Worm (Caenorhabditis elegans): Measurements from ENCODE around the gene plr-1.

DNA sequence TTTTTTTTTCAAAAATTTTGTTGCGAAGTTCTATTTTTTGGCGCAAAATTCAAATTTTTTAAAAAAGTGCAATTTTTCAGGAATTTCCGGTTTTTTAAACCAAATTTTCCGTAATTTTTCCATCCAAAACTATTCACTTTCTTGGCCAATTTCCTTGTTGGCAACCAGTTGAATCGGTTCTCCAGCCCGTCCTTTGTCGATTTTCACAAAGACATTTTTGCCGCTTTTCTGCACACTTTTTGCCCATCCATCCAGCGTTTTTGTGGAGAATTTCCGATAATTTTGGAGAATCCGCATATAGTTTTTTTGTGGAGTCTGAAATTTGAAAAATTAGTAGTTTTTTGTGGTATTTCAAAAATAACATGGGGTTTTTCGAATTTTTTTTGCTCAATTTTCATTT lies 35.8 kb downstream of the plr-1 start:
- TF ChIP-seq ceh-82 (tag; optimal IDR thresholded peaks at IDR 0.05): no peak
- TF ChIP-seq lin-13 (GFP tag; optimal IDR thresholded peaks at IDR 0.05): no peak
- no peak for TF ChIP-seq skn-1 (tag; optimal IDR thresholded peaks at IDR 0.05)
- TF ChIP-seq ztf-4 (tag; optimal IDR thresholded peaks at IDR 0.05): no peak
- TF ChIP-seq ceh-16 (tag; optimal IDR thresholded peaks at IDR 0.05): no peak
- TF ChIP-seq ztf-11 (tag; optimal IDR thresholded peaks at IDR 0.05): no peak
- TF ChIP-seq unc-62 (GFP tag; optimal IDR thresholded peaks at IDR 0.05): no peak
- TF ChIP-seq F13H6.1 (tag; optimal IDR thresholded peaks at IDR 0.05): no peak
- TF ChIP-seq dmd-4 (tag; optimal IDR thresholded peaks at IDR 0.05): no peak
- no peak for TF ChIP-seq zag-1 (tag; optimal IDR thresholded peaks at IDR 0.05)
- TF ChIP-seq peb-1 (tag; optimal IDR thresholded peaks at IDR 0.05): no peak
- no peak for TF ChIP-seq nhr-11 (tag; optimal IDR thresholded peaks at IDR 0.05)
- TF ChIP-seq gmeb-1 (tag; optimal IDR thresholded peaks at IDR 0.05): no peak

All from whole organism, L2 larva.